Worm (Caenorhabditis elegans): ENCODE data around the gene Y110A2AL.6.

ce11 chrII:2829482-2829881 lies 11.9 kb downstream of the Y110A2AL.6 start:
- TF ChIP-seq snpc-4 (tag; optimal IDR thresholded peaks at IDR 0.05) (no peak), fkh-8 (tag; optimal IDR thresholded peaks at IDR 0.05) (no peak), fkh-4 (tag; optimal IDR thresholded peaks at IDR 0.05; ENCODE audit: borderline replicate concordance) (no peak), pag-3 (tag; optimal IDR thresholded peaks at IDR 0.05; ENCODE audit: borderline replicate concordance, insufficient read depth) (no peak)
